Worm (Caenorhabditis elegans): Measurements from ENCODE around the gene K02C4.3.

The K02C4.3 gene

ce11 chrII:8052850-8053249, 33.8 kb downstream of the K02C4.3 start, which contains the start of gene T05H10.4:
T05H10.4 (plus strand) TSS chrII:8053150.
- TF ChIP-seq nhr-129 (tag; optimal IDR thresholded peaks at IDR 0.05) (no peak), unc-55 (GFP tag; optimal IDR thresholded peaks at IDR 0.05) (no peak), nhr-10 (tag; optimal IDR thresholded peaks at IDR 0.05) (no peak)

- TF ChIP-seq mab-5 (tag; optimal IDR thresholded peaks at IDR 0.05) (no peak), F13H6.1 (tag; optimal IDR thresholded peaks at IDR 0.05) (no peak), ama-1 (optimal IDR thresholded peaks at IDR 0.05) (no peak), gmeb-1 (tag; optimal IDR thresholded peaks at IDR 0.05) (no peak), nhr-129 (tag; optimal IDR thresholded peaks at IDR 0.05) (no peak), nhr-23 (tag; optimal IDR thresholded peaks at IDR 0.05) (no peak), egl-27 (tag; optimal IDR thresholded peaks at IDR 0.05) (no peak), dmd-4 (tag; optimal IDR thresholded peaks at IDR 0.05) (no peak), Y55F3AM.14 (GFP tag; optimal IDR thresholded peaks at IDR 0.05) (no peak), ceh-16 (tag; optimal IDR thresholded peaks at IDR 0.05) (no peak), C34F6.9 (tag; optimal IDR thresholded peaks at IDR 0.05) (no peak), nhr-237 (tag; optimal IDR thresholded peaks at IDR 0.05) (no peak), lin-13 (GFP tag; optimal IDR thresholded peaks at IDR 0.05) (no peak), lin-11 (tag; optimal IDR thresholded peaks at IDR 0.05) (no peak), crh-2 (tag; optimal IDR thresholded peaks at IDR 0.05) (no peak), skn-1 (tag; optimal IDR thresholded peaks at IDR 0.05) (no peak), nhr-21 (tag; optimal IDR thresholded peaks at IDR 0.05) (no peak), mdl-1 (tag; optimal IDR thresholded peaks at IDR 0.05) (no peak)
Observed at ce11 chrII:8052172-8052571, 34.5 kb downstream of the K02C4.3 start.

- TF ChIP-seq ama-1 (optimal IDR thresholded peaks at IDR 0.05), result no peak
- TF ChIP-seq elt-1 (tag; optimal IDR thresholded peaks at IDR 0.05), result no peak
- TF ChIP-seq ztf-11 (tag; optimal IDR thresholded peaks at IDR 0.05), result no peak
- no peak for TF ChIP-seq gmeb-1 (tag; optimal IDR thresholded peaks at IDR 0.05)
Observed at ce11 chrII:8051330-8051729, 35.3 kb downstream of the K02C4.3 start.

ce11 chrII:8050477-8050876, 36.2 kb downstream of the K02C4.3 start, which contains the start of gene mtre-1:
mtre-1 (minus strand) TSS chrII:8050577.
- TF ChIP-seq C34F6.9 (tag; optimal IDR thresholded peaks at IDR 0.05) (no peak), elt-3 (tag; optimal IDR thresholded peaks at IDR 0.05) (no peak), lin-11 (tag; optimal IDR thresholded peaks at IDR 0.05) (no peak), nhr-12 (tag; optimal IDR thresholded peaks at IDR 0.05) (no peak), unc-39 (tag; optimal IDR thresholded peaks at IDR 0.05) (no peak), ztf-11 (tag; optimal IDR thresholded peaks at IDR 0.05) (no peak), nhr-10 (tag; optimal IDR thresholded peaks at IDR 0.05) (no peak), elt-1 (tag; optimal IDR thresholded peaks at IDR 0.05) (no peak), snpc-4 (tag; optimal IDR thresholded peaks at IDR 0.05) (no peak)

ce11 chrII:8047264-8047663, 39.4 kb downstream of the K02C4.3 start, which contains the start of gene apn-1:
apn-1 (plus strand) TSS chrII:8047564.
- TF ChIP-seq unc-62 (GFP tag; optimal IDR thresholded peaks at IDR 0.05) (no peak), snpc-4 (tag; optimal IDR thresholded peaks at IDR 0.05) (no peak), nhr-23 (tag; optimal IDR thresholded peaks at IDR 0.05) (no peak), ZK546.5 (tag; optimal IDR thresholded peaks at IDR 0.05) (no peak), nhr-11 (tag; optimal IDR thresholded peaks at IDR 0.05) (no peak), ama-1 (optimal IDR thresholded peaks at IDR 0.05) (no peak), ztf-1 (GFP tag; conservative IDR thresholded peaks at IDR 0.05) (no peak), zag-1 (tag; optimal IDR thresholded peaks at IDR 0.05) (no peak), elt-1 (tag; optimal IDR thresholded peaks at IDR 0.05) (no peak), blmp-1 (tag; optimal IDR thresholded peaks at IDR 0.05; ENCODE audit: insufficient read depth) (no peak), lsy-2 (tag; optimal IDR thresholded peaks at IDR 0.05) (no peak), nhr-12 (tag; optimal IDR thresholded peaks at IDR 0.05) (no peak)

DNA sequence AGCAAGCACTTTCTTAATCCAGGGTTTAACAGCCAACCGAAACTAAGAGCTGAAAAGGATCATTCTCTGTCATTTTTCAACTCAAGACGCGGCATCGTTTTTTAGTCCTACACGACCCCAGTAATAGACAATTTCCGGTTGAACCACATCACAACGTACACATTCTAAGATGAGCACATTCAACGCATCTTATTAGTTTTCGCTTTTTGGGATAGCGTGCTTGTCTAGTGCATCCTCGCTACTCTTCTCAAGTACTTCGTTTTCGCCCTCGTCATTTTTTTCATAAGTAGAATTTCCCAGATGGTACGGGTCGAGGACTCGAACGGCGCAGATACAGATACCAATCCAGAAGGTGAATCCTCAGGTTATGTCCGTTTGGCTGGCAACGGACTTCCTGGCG, 44.4 kb downstream of the K02C4.3 start, which contains the start of gene T05H10.1:
T05H10.1 (plus strand) TSS at position 301 of the 400 bp plus-strand sequence.
- TF ChIP-seq unc-39 (tag; optimal IDR thresholded peaks at IDR 0.05), result no peak
- TF ChIP-seq alr-1 (tag; optimal IDR thresholded peaks at IDR 0.05), result no peak
- TF ChIP-seq R02D3.7 (tag; optimal IDR thresholded peaks at IDR 0.05), result no peak
- no peak for TF ChIP-seq dmd-4 (tag; optimal IDR thresholded peaks at IDR 0.05)
- no peak for TF ChIP-seq ceh-16 (tag; optimal IDR thresholded peaks at IDR 0.05)
- TF ChIP-seq ztf-11 (tag; optimal IDR thresholded peaks at IDR 0.05), result no peak
- TF ChIP-seq skn-1 (tag; optimal IDR thresholded peaks at IDR 0.05), result no peak
- no peak for TF ChIP-seq crh-2 (tag; optimal IDR thresholded peaks at IDR 0.05)
- no peak for TF ChIP-seq unc-62 (GFP tag; optimal IDR thresholded peaks at IDR 0.05)
- no peak for TF ChIP-seq elt-1 (tag; optimal IDR thresholded peaks at IDR 0.05)
- no peak for TF ChIP-seq Y55F3AM.14 (GFP tag; optimal IDR thresholded peaks at IDR 0.05)
- no peak for TF ChIP-seq nhr-10 (tag; optimal IDR thresholded peaks at IDR 0.05)
- TF ChIP-seq nhr-6 (tag; optimal IDR thresholded peaks at IDR 0.05), result no peak
